Fruit fly (Drosophila melanogaster): ENCODE results near the gene Rab11.

The Rab11 gene

DNA sequence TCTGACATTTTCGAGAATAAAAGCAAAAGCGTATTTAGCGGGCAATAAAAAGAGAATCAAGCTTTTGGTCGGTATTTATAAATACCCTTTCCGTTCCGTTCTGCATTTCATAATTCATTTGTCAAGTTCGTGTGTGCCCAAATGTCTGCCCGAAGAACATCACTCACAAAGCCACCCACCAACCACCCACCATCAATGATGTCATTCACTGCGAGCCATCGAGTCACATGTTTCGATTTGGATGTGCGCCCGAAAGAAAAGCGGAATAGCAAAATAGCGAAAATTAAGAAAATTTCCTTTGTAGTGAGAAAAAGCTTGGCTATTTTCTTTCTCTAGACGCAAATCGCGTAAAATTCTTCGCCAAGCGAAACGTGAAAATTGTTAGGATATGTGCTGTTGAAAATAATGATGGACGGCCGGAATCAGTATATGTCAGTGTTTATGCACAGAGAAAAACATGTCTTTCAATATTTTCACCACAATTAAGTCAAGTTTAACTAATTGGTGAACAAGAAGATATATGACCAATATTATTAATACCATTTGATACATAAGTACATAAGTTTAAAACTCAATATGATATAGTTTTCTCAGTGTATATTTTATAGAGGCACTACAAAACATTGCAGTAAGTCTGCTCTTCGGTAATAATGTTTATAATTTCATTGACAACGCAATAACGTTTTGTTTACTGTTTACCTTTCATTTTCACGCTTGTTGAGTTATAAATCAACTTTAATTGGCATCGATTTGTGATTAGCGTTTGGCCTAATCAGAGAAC, 40.1 kb downstream of the Rab11 start (continued):
- TF ChIP-seq sob (GFP tag; IDR thresholded peaks at IDR 0.05), result peak; percentile 71
- no peak for TF ChIP-seq knrl (GFP tag; IDR thresholded peaks at IDR 0.05; ENCODE audit: partially characterized antibody)
- TF ChIP-seq CG4707 (GFP tag; optimal IDR thresholded peaks at IDR 0.05), result no peak
- TF ChIP-seq hb (GFP tag; IDR thresholded peaks at IDR 0.05; ENCODE audit: partially characterized antibody), result no peak
- TF ChIP-seq Xbp1 (GFP tag; optimal IDR thresholded peaks at IDR 0.05), result peak; percentile 63
- TF ChIP-seq chm (GFP tag; IDR thresholded peaks at IDR 0.05), result no peak
- TF ChIP-seq CG14667 (GFP tag; IDR thresholded peaks at IDR 0.05), result 0 out of 2 replicates have a peak, but pooled peaks have one; percentile 8
- TF ChIP-seq CG13775 (GFP tag; optimal IDR thresholded peaks at IDR 0.05), result no peak
- peak; percentile 4 for TF ChIP-seq CG10979 (tag; optimal IDR thresholded peaks at IDR 0.05)
- TF ChIP-seq otp (GFP tag; IDR thresholded peaks at IDR 0.05), result 0 out of 3 replicates have a peak, but pooled peaks have one; percentile 7
- TF ChIP-seq wor (GFP tag; IDR thresholded peaks at IDR 0.05), result no peak
- peak; percentile 56 for TF ChIP-seq ind (GFP tag; optimal IDR thresholded peaks at IDR 0.05)
- TF ChIP-seq CG11093 (GFP tag; IDR thresholded peaks at IDR 0.05), result no peak
- peak; percentile 72 for TF ChIP-seq exex (tag; optimal IDR thresholded peaks at IDR 0.05)
- no peak for TF ChIP-seq nom (GFP tag; optimal IDR thresholded peaks at IDR 0.05)
- no peak for TF ChIP-seq Awh (GFP tag; IDR thresholded peaks at IDR 0.05)
- peak; percentile 34 for TF ChIP-seq Hand (GFP tag; optimal IDR thresholded peaks at IDR 0.05)
- peak; percentile 51 for TF ChIP-seq CG10209 (GFP tag; optimal IDR thresholded peaks at IDR 0.05)
- no peak for TF ChIP-seq Dp (GFP tag; optimal IDR thresholded peaks at IDR 0.05)
- TF ChIP-seq Dref (GFP tag; IDR thresholded peaks at IDR 0.05), result no peak
- peak; percentile 59 for TF ChIP-seq CG12219 (GFP tag; optimal IDR thresholded peaks at IDR 0.05)
- TF ChIP-seq stc (GFP tag; IDR thresholded peaks at IDR 0.05), result peak; percentile 52; the same call in 1 of the 2 replicates
- TF ChIP-seq CG3838 (GFP tag; optimal IDR thresholded peaks at IDR 0.05), result no peak
- peak; percentile 2 for TF ChIP-seq maf-S (GFP tag; optimal IDR thresholded peaks at IDR 0.05)
- no peak for TF ChIP-seq danr (GFP tag; IDR thresholded peaks at IDR 0.05)
- TF ChIP-seq inv (GFP tag; IDR thresholded peaks at IDR 0.05; ENCODE audit: partially characterized antibody), result no peak
- TF ChIP-seq CG7372 (GFP tag; IDR thresholded peaks at IDR 0.05), result 0 out of 2 replicates have a peak, but pooled peaks have one; percentile 24
- no peak for TF ChIP-seq CG11560 (tag; IDR thresholded peaks at IDR 0.05)
- TF ChIP-seq CG12236 (GFP tag; optimal IDR thresholded peaks at IDR 0.05), result peak; percentile 19
- no peak for TF ChIP-seq wek (GFP tag; optimal IDR thresholded peaks at IDR 0.05)
- no peak for TF ChIP-seq MESR4 (GFP tag; optimal IDR thresholded peaks at IDR 0.05)
- no peak for TF ChIP-seq ATbp (GFP tag; optimal IDR thresholded peaks at IDR 0.05)
- no peak for TF ChIP-seq CG7745 (tag; optimal IDR thresholded peaks at IDR 0.05)
- no peak for TF ChIP-seq Atf-2 (GFP tag; optimal IDR thresholded peaks at IDR 0.05)
- peak; percentile 28 for TF ChIP-seq crc (GFP tag; optimal IDR thresholded peaks at IDR 0.05)
- TF ChIP-seq sqz (GFP tag; optimal IDR thresholded peaks at IDR 0.05), result no peak
- peak; percentile 62 for TF ChIP-seq CG30403 (GFP tag; optimal IDR thresholded peaks at IDR 0.05)
- no peak for TF ChIP-seq eve (GFP tag; optimal IDR thresholded peaks at IDR 0.05)
- TF ChIP-seq Stat92E (GFP tag; optimal IDR thresholded peaks at IDR 0.05), result no peak
- peak; percentile 16 for TF ChIP-seq NK7.1 (GFP tag; optimal IDR thresholded peaks at IDR 0.05)
- peak; percentile 23 for TF ChIP-seq CG6683 (GFP tag; optimal IDR thresholded peaks at IDR 0.05)
- TF ChIP-seq CG10321 (GFP tag; IDR thresholded peaks at IDR 0.05), result peak; percentile 36; the same call in 1 of the 2 replicates
- no peak for TF ChIP-seq gfzf (GFP tag; optimal IDR thresholded peaks at IDR 0.05)
- TF ChIP-seq gsb (GFP tag; IDR thresholded peaks at IDR 0.05), result no peak
- TF ChIP-seq CG17328 (GFP tag; IDR thresholded peaks at IDR 0.05), result peak; percentile 66
- peak; percentile 6 for TF ChIP-seq D19A (tag; optimal IDR thresholded peaks at IDR 0.05)
- TF ChIP-seq CG18011 (GFP tag; optimal IDR thresholded peaks at IDR 0.05), result peak; percentile 26
- no peak for TF ChIP-seq Adf1 (GFP tag; IDR thresholded peaks at IDR 0.05)
- peak; percentile 37 for TF ChIP-seq az2 (GFP tag; optimal IDR thresholded peaks at IDR 0.05)

All from whole organism, embryonic.